Worm (Caenorhabditis elegans): ENCODE data around the gene R05H5.3.
A peak's percentile ranks its signal among the peaks of the same experiment; 100 is the strongest.

R05H5.3 gene

ce11 chrII:10200759-10201158 is 3.3 kb downstream of the R05H5.3 start, which contains the start of gene arv-1 (continued):
- no peak for TF ChIP-seq Y79H2A.3 (GFP tag; conservative IDR thresholded peaks at IDR 0.05)

- TF ChIP-seq dox-1 (GFP tag; IDR thresholded peaks at IDR 0.05) (no peak), rec-8 (tag; optimal IDR thresholded peaks at IDR 0.05) (no peak), ztf-18 (tag; optimal IDR thresholded peaks at IDR 0.05) (no peak), Y53G8AR.9 (GFP tag; conservative IDR thresholded peaks at IDR 0.05) (no peak), C06A6.2 (GFP tag; conservative IDR thresholded peaks at IDR 0.05) (no peak), zfh-2 (GFP tag; conservative IDR thresholded peaks at IDR 0.05) (peak; percentile 55; the same call in 1 of the 2 replicates), cebp-1 (GFP tag; IDR thresholded peaks at IDR 0.05) (no peak), cebp-1 (tag; optimal IDR thresholded peaks at IDR 0.05) (peak; percentile 24), mxl-1 (tag; optimal IDR thresholded peaks at IDR 0.05) (no peak)
Measured at ce11 chrII:10202275-10202674, 4.8 kb downstream of the R05H5.3 start.

ce11 chrII:10203067-10203466 is 5.6 kb downstream of the R05H5.3 start:
- TF ChIP-seq attf-3 (GFP tag; conservative IDR thresholded peaks at IDR 0.05) = no peak
- TF ChIP-seq nhr-90 (tag; optimal IDR thresholded peaks at IDR 0.05) = no peak
- TF ChIP-seq F52B5.7 (tag; optimal IDR thresholded peaks at IDR 0.05) = no peak
- TF ChIP-seq snpc-3.4 (tag; optimal IDR thresholded peaks at IDR 0.05) = no peak
- no peak for TF ChIP-seq Y56A3A.18 (GFP tag; IDR thresholded peaks at IDR 0.05)
- TF ChIP-seq chd-7 (tag; optimal IDR thresholded peaks at IDR 0.05) = no peak
- no peak for TF ChIP-seq Y79H2A.3 (GFP tag; conservative IDR thresholded peaks at IDR 0.05)
- no peak for TF ChIP-seq lir-1 (GFP tag; conservative IDR thresholded peaks at IDR 0.05)
- no peak for TF ChIP-seq F57C9.4 (tag; optimal IDR thresholded peaks at IDR 0.05)
- TF ChIP-seq egl-18 (GFP tag; IDR thresholded peaks at IDR 0.05) = no peak
- TF ChIP-seq rpc-1 (optimal IDR thresholded peaks at IDR 0.05) = no peak
- no peak for TF ChIP-seq rpc-1 (tag; optimal IDR thresholded peaks at IDR 0.05)
- no peak for TF ChIP-seq rec-8 (tag; optimal IDR thresholded peaks at IDR 0.05)
- TF ChIP-seq F57A8.1 (GFP tag; optimal IDR thresholded peaks at IDR 0.05) = no peak
- no peak for TF ChIP-seq ceh-58 (GFP tag; IDR thresholded peaks at IDR 0.05)
- no peak for TF ChIP-seq egl-44 (GFP tag; IDR thresholded peaks at IDR 0.05)
- no peak for TF ChIP-seq ekl-4 (GFP tag; IDR thresholded peaks at IDR 0.05)

- no peak for TF ChIP-seq pbrm-1 (GFP tag; IDR thresholded peaks at IDR 0.05)
Measured at ce11 chrII:10203765-10204164, 6.3 kb downstream of the R05H5.3 start.

ce11 chrII:10204428-10205049 is 7.1 kb downstream of the R05H5.3 start:
- peak; percentile 57 for TF ChIP-seq zfh-2 (GFP tag; conservative IDR thresholded peaks at IDR 0.05)
- TF ChIP-seq madf-6 (GFP tag; IDR thresholded peaks at IDR 0.05) = no peak

- no peak for TF ChIP-seq B0019.2 (GFP tag; conservative IDR thresholded peaks at IDR 0.05)
Measured at ce11 chrII:10206425-10206824, 9.0 kb downstream of the R05H5.3 start, which contains the start of gene T01E8.1. Gene T01E8.1, plus strand, starts transcription at chrII:10206725.

- TF ChIP-seq D2030.7 (GFP tag; IDR thresholded peaks at IDR 0.05) (no peak), F57A8.1 (GFP tag; optimal IDR thresholded peaks at IDR 0.05) (no peak), ztf-28 (GFP tag; IDR thresholded peaks at IDR 0.05) (no peak), hsf-1 (GFP tag; IDR thresholded peaks at IDR 0.05) (no peak), ceh-27 (GFP tag; optimal IDR thresholded peaks at IDR 0.05) (no peak), madf-6 (GFP tag; IDR thresholded peaks at IDR 0.05) (no peak), hlh-12 (tag; optimal IDR thresholded peaks at IDR 0.05) (no peak), tbp1 (GFP tag; optimal IDR thresholded peaks at IDR 0.05) (no peak), B0019.2 (GFP tag; conservative IDR thresholded peaks at IDR 0.05) (no peak), madf-3 (GFP tag; IDR thresholded peaks at IDR 0.05) (no peak), snpc-1.1 (tag; optimal IDR thresholded peaks at IDR 0.05; ENCODE audit: insufficient read depth) (no peak), sea-2 (GFP tag; IDR thresholded peaks at IDR 0.05) (no peak), attf-3 (GFP tag; conservative IDR thresholded peaks at IDR 0.05) (no peak), Y95B8A.8 (GFP tag; IDR thresholded peaks at IDR 0.05) (no peak), lir-1 (GFP tag; conservative IDR thresholded peaks at IDR 0.05) (no peak), ceh-91 (GFP tag; IDR thresholded peaks at IDR 0.05) (no peak)
Measured at ce11 chrII:10218171-10218570, 20.7 kb downstream of the R05H5.3 start, which contains the start of gene ref-1. Gene ref-1, plus strand, starts transcription at chrII:10218471.

Measured in whole organism, young adult.